Fruit fly (Drosophila melanogaster) whole organism, prepupa: Measurements from ENCODE around the gene MED15.

Experiments used
- Blimp-1 ChIP-seq: fragments of 200-800 bp; sonication (Bioruptor generic); optimal IDR thresholded peaks from 3 replicates; lab custom pipeline; 2017; ENCODE audit warnings: missing biosample characterization, missing genetic modification characterization, mild to moderate bottlenecking, moderate library complexity, missing genetic modification reagents
- CG11902 ChIP-seq: fragments of 200-800 bp; sonication (Bioruptor generic); optimal IDR thresholded peaks from 3 replicates; lab custom pipeline; 2016; ENCODE audit warnings: missing biosample characterization, missing genetic modification characterization
- CG1621 ChIP-seq: fragments of 200-800 bp; sonication (Bioruptor generic); optimal IDR thresholded peaks from 3 replicates; lab custom pipeline; 2018; ENCODE audit warnings: missing biosample characterization, mild to moderate bottlenecking, missing genetic modification characterization
- CG16779 ChIP-seq: fragments of 200-800 bp; sonication (Bioruptor generic); optimal IDR thresholded peaks from 3 replicates; lab custom pipeline; 2017; ENCODE audit warnings: missing biosample characterization, mild to moderate bottlenecking, missing genetic modification characterization
- CG3032 ChIP-seq: fragments of 200-800 bp; optimal IDR thresholded peaks from 2 replicates; lab custom pipeline; 2019; ENCODE audit warnings: missing biosample characterization, mild to moderate bottlenecking, missing genetic modification characterization, moderate library complexity
- CG34406 ChIP-seq: fragments of 200-800 bp; sonication (Bioruptor generic); optimal IDR thresholded peaks from 3 replicates; lab custom pipeline; 2016; ENCODE audit warnings: missing biosample characterization, missing genetic modification characterization
- CG8319 ChIP-seq: fragments of 200-800 bp; sonication (Bioruptor generic); optimal IDR thresholded peaks from 3 replicates; lab custom pipeline; 2016; ENCODE audit warnings: missing biosample characterization, missing genetic modification characterization
- Hr39 ChIP-seq: fragments of 200-800 bp; sonication (Bioruptor generic); optimal IDR thresholded peaks from 2 replicates; lab custom pipeline; 2016; ENCODE audit warnings: missing biosample characterization, missing genetic modification characterization
- cyc ChIP-seq: fragments of 200-800 bp; sonication (Bioruptor generic); optimal IDR thresholded peaks from 3 replicates; lab custom pipeline; 2016; ENCODE audit warnings: missing biosample characterization, missing genetic modification characterization
- dac ChIP-seq: fragments of 200-800 bp; sonication (Bioruptor generic); optimal IDR thresholded peaks from 2 replicates; lab custom pipeline; 2017; ENCODE audit warnings: missing biosample characterization, mild to moderate bottlenecking, missing genetic modification characterization
- fd85E ChIP-seq: fragments of 200-800 bp; sonication (Bioruptor generic); optimal IDR thresholded peaks from 3 replicates; lab custom pipeline; 2016; ENCODE audit warnings: missing biosample characterization, missing genetic modification characterization
- salr ChIP-seq, 2 experiments: fragments of 200-800 bp; sonication (Bioruptor generic); optimal IDR thresholded peaks; 3 replicates each; lab custom pipeline; 2016 to 2018; ENCODE audit warnings: missing biosample characterization in 2 of 2, missing genetic modification characterization in 2 of 2, mild to moderate bottlenecking in 1 of 2
- spab ChIP-seq: fragments of 200-800 bp; sonication (Bioruptor generic); optimal IDR thresholded peaks from 2 replicates; lab custom pipeline; 2017; ENCODE audit warnings: missing biosample characterization, mild to moderate bottlenecking, missing genetic modification characterization, missing genetic modification reagents

DNA sequence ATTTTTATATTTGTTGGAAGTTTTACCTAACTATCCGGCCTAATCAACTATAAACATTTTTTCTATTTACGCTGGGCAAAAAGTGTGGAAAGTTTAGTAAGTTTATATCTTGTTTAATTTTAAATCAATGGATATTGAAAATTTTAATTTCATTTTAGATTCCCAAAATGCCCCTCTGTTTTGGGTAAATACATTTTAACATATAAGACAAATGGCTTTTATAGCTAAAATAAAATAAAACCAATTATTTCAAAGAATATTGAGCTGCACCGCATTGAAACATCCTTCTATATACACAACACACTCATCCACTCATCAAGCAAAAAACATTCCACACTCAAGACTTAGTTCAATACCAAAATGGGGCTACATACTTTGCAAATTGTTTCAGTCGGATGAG lies 3.1 kb downstream of the MED15 start, which contains the start of gene ush:
- TF ChIP-seq CG16779: no peak
- no peak for TF ChIP-seq salr (GFP tag; optimal IDR thresholded peaks at IDR 0.05; lab: Kevin White, UChicago)
- no peak for TF ChIP-seq dac (GFP tag; lab: Kevin White, UChicago)
- TF ChIP-seq CG3032 (tag; lab: Kevin White, UChicago): no peak
- no peak for TF ChIP-seq CG8319 (GFP tag; lab: Kevin White, UChicago)
- no peak for TF ChIP-seq Hr39 (GFP tag; lab: Kevin White, UChicago)
- TF ChIP-seq CG11902 (GFP tag; lab: Kevin White, UChicago): no peak
- no peak for TF ChIP-seq fd85E (GFP tag; lab: Kevin White, UChicago)
- no peak for TF ChIP-seq CG1621
- TF ChIP-seq spab (GFP tag; lab: Kevin White, UChicago): no peak
- no peak for TF ChIP-seq CG34406
- TF ChIP-seq Blimp-1 (GFP tag; lab: Kevin White, UChicago): no peak
- TF ChIP-seq cyc (GFP tag; lab: Kevin White, UChicago): no peak
